Worm (Caenorhabditis elegans): Measurements from ENCODE around the gene pals-39.

ce11 chrV:12420843-12421242, 22.8 kb downstream of the pals-39 start, which contains the start of gene C54D10.4:
- TF ChIP-seq unc-86 (tag; optimal IDR thresholded peaks at IDR 0.05) (no peak), nhr-85 (tag) (no peak), irx-1 (tag; optimal IDR thresholded peaks at IDR 0.05) (no peak), alr-1 (tag; optimal IDR thresholded peaks at IDR 0.05; ENCODE audit: borderline replicate concordance) (no peak)
